Worm (Caenorhabditis elegans) whole organism, early embryonic: ENCODE data around the gene T24D8.6.

Source experiments
- aly-1 ChIP-seq: sonication (generic microtip); optimal IDR thresholded peaks from 2 replicates; lab custom pipeline; 2016; ENCODE audit warnings: missing genetic modification characterization, missing compliant biosample characterization
- ama-1 ChIP-seq: fragments of 150-350 bp; optimal IDR thresholded peaks from 2 replicates; lab custom pipeline; 2014
- ceh-36 ChIP-seq: sonication (generic microtip); optimal IDR thresholded peaks from 2 replicates; lab custom pipeline; 2016; ENCODE audit warnings: missing genetic modification characterization, inconsistent platforms, missing compliant biosample characterization
- flt-1 ChIP-seq: fragments of 200-800 bp; sonication (Bioruptor generic); IDR thresholded peaks from 2 replicates; pipeline ENCODE4 v1.3.6; 2022; ENCODE audit warnings: missing genetic modification characterization, missing compliant biosample characterization
- hmbx-1 ChIP-seq: sonication (generic microtip); optimal IDR thresholded peaks from 2 replicates; lab custom pipeline; 2016; ENCODE audit warnings: mild to moderate bottlenecking, missing genetic modification characterization, missing compliant biosample characterization
- hnd-1 ChIP-seq: sonication (generic microtip); optimal IDR thresholded peaks from 2 replicates; lab custom pipeline; 2016; ENCODE audit warnings: missing genetic modification characterization, missing compliant biosample characterization
- sea-1 ChIP-seq: fragments of 200-800 bp; sonication (Bioruptor generic); conservative IDR thresholded peaks from 2 replicates; pipeline ENCODE4 v1.3.6; 2022; ENCODE audit warnings: missing genetic modification characterization, missing compliant biosample characterization
- tbx-11 ChIP-seq: fragments of 200-800 bp; sonication (Bioruptor generic); IDR thresholded peaks from 2 replicates; pipeline ENCODE4 v1.3.6; 2022; ENCODE audit warnings: missing genetic modification characterization, missing compliant biosample characterization
- tra-4 ChIP-seq: sonication (generic microtip); optimal IDR thresholded peaks from 2 replicates; lab custom pipeline; 2017; ENCODE audit warnings: missing genetic modification characterization, missing compliant biosample characterization

DNA sequence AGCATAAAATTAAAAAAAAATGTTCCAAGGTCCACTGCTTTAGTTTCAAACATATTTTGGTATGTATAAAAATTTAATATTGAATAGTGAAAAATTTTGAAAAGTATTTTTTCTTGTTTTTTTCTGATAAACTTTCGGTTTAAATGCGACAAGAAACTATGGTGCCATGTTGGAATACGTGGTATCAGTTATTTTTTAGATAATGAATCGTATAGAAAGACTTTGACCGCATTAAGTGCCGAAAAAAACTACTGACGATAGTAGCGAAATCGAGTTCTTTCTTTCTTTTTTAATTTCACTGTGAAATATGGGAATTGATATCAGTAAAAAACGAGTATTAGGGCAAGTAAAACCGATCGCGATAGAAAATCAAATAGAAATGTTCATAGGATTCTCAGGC is at the start of gene T24D8.6:
- TF ChIP-seq tra-4 (no peak), hmbx-1 (tag; lab: Kevin White, UChicago) (no peak), ceh-36 (tag; lab: Kevin White, UChicago) (no peak), tbx-11 (GFP tag; lab: Robert Waterston, UW) (no peak), ama-1 (lab: Kevin White, UChicago) (no peak), hnd-1 (tag; lab: Kevin White, UChicago) (no peak), aly-1 (tag; lab: Kevin White, UChicago) (no peak), sea-1 (no peak), flt-1 (GFP tag; lab: Robert Waterston, UW) (no peak)
